Worm (Caenorhabditis elegans): ENCODE measurements around the gene lgc-17.

DNA sequence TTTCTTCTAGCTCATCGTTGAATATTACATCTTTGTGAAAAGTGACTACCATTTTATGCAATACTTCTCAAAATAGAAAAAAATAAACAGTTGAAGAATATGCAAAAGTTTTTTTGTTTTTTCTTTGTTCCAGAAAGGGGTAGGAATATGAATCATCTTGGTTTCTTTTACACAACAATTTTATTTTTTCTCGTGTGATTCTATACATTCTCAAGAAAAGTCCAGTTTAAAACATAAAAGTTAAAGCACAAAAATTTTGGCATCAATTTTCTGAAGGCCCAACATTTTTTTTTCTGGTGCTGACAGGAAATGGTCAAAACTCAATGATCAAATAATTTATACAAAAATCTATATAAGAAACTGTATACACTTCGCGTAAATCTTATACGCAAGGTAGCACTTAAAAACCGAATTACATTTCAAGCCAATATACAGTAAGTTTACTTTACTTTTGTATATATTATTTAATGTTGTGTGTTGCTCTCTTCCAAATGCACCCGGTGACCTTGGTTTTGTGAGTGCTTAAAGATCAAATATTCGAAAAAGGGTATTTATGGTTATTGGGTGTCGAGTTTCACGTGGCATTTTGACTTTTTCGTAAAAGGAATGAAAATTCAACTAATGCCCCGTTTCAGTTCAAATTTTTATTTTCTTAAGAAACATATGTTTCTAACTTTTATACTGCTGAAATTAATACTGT is 12.7 kb upstream of the lgc-17 start, which contains the start of the genes W03G11.2 and lgc-13:
- no peak for TF ChIP-seq unc-130 (GFP tag; optimal IDR thresholded peaks at IDR 0.05)
- no peak for TF ChIP-seq pha-4 (tag; optimal IDR thresholded peaks at IDR 0.05)
- TF ChIP-seq sea-2 (GFP tag; IDR thresholded peaks at IDR 0.05): no peak
- no peak for TF ChIP-seq F55B11.4 (tag; optimal IDR thresholded peaks at IDR 0.05; ENCODE audit: borderline replicate concordance, insufficient read depth)
- no peak for TF ChIP-seq madf-6 (GFP tag; IDR thresholded peaks at IDR 0.05)
- no peak for TF ChIP-seq efl-1 (GFP tag; optimal IDR thresholded peaks at IDR 0.05)
- no peak for TF ChIP-seq K12H6.12 (tag; optimal IDR thresholded peaks at IDR 0.05)
- TF ChIP-seq let-607 (tag; optimal IDR thresholded peaks at IDR 0.05): no peak
- TF ChIP-seq dpl-1 (GFP tag; optimal IDR thresholded peaks at IDR 0.05): no peak
- no peak for TF ChIP-seq xnd-1 (tag; optimal IDR thresholded peaks at IDR 0.05)
- no peak for TF ChIP-seq F49E8.2 (tag; optimal IDR thresholded peaks at IDR 0.05; ENCODE audit: insufficient read depth)
- no peak for TF ChIP-seq lin-40 (tag; optimal IDR thresholded peaks at IDR 0.05)
